Worm (Caenorhabditis elegans) whole organism, early embryonic: ENCODE results near the gene R53.5.

Experiments used
- B0310.2 ChIP-seq: sonication (generic microtip); optimal IDR thresholded peaks from 2 replicates; lab custom pipeline; 2016; ENCODE audit warnings: mild to moderate bottlenecking, missing genetic modification characterization, missing compliant biosample characterization
- F13C5.2 ChIP-seq: sonication (generic microtip); optimal IDR thresholded peaks from 2 replicates; lab custom pipeline; 2017; ENCODE audit warnings: mild to moderate bottlenecking, missing genetic modification characterization, inconsistent platforms, missing compliant biosample characterization
- aly-1 ChIP-seq: sonication (generic microtip); optimal IDR thresholded peaks from 2 replicates; lab custom pipeline; 2016; ENCODE audit warnings: missing genetic modification characterization, missing compliant biosample characterization
- ama-1 ChIP-seq: fragments of 150-350 bp; optimal IDR thresholded peaks from 2 replicates; lab custom pipeline; 2014
- ceh-13 ChIP-seq: fragments of 200-800 bp; sonication (Bioruptor generic); optimal IDR thresholded peaks from 2 replicates; lab custom pipeline; 2018; ENCODE audit warnings: mild to moderate bottlenecking, missing genetic modification characterization, missing compliant biosample characterization
- ceh-36 ChIP-seq: sonication (generic microtip); optimal IDR thresholded peaks from 2 replicates; lab custom pipeline; 2016; ENCODE audit warnings: missing genetic modification characterization, inconsistent platforms, missing compliant biosample characterization
- ets-7 ChIP-seq: sonication (generic microtip); optimal IDR thresholded peaks from 2 replicates; lab custom pipeline; 2016; ENCODE audit warnings: missing genotype, missing genetic modification characterization, missing compliant biosample characterization
- flt-1 ChIP-seq: fragments of 200-800 bp; sonication (Bioruptor generic); IDR thresholded peaks from 2 replicates; pipeline ENCODE4 v1.3.6; 2022; ENCODE audit warnings: missing genetic modification characterization, missing compliant biosample characterization
- hmbx-1 ChIP-seq: sonication (generic microtip); optimal IDR thresholded peaks from 2 replicates; lab custom pipeline; 2016; ENCODE audit warnings: mild to moderate bottlenecking, missing genetic modification characterization, missing compliant biosample characterization
- hmg-4 ChIP-seq: fragments of 200-800 bp; sonication (Bioruptor generic); optimal IDR thresholded peaks from 2 replicates; lab custom pipeline; 2018; ENCODE audit warnings: mild to moderate bottlenecking, missing genetic modification characterization, missing compliant biosample characterization
- hnd-1 ChIP-seq: sonication (generic microtip); optimal IDR thresholded peaks from 2 replicates; lab custom pipeline; 2016; ENCODE audit warnings: missing genetic modification characterization, missing compliant biosample characterization
- pes-1 ChIP-seq: fragments of 200-800 bp; sonication (Bioruptor generic); IDR thresholded peaks from 2 replicates; pipeline ENCODE4 v1.3.6; 2022; ENCODE audit warnings: missing genetic modification reagents, missing genetic modification characterization, missing compliant biosample characterization
- scrt-1 ChIP-seq: fragments of 200-800 bp; sonication (Bioruptor generic); IDR thresholded peaks from 2 replicates; pipeline ENCODE4 v1.3.6; 2022; ENCODE audit warnings: missing genetic modification characterization, missing compliant biosample characterization
- sea-1 ChIP-seq: fragments of 200-800 bp; sonication (Bioruptor generic); conservative IDR thresholded peaks from 2 replicates; pipeline ENCODE4 v1.3.6; 2022; ENCODE audit warnings: missing genetic modification characterization, missing compliant biosample characterization
- tbx-11 ChIP-seq: fragments of 200-800 bp; sonication (Bioruptor generic); IDR thresholded peaks from 2 replicates; pipeline ENCODE4 v1.3.6; 2022; ENCODE audit warnings: missing genetic modification characterization, missing compliant biosample characterization
- tbx-37 ChIP-seq: fragments of 200-800 bp; sonication (Bioruptor generic); conservative IDR thresholded peaks from 2 replicates; pipeline ENCODE4 v1.3.6; 2022; ENCODE audit warnings: missing genetic modification reagents, missing genetic modification characterization, missing compliant biosample characterization
- tra-4 ChIP-seq: sonication (generic microtip); optimal IDR thresholded peaks from 2 replicates; lab custom pipeline; 2017; ENCODE audit warnings: missing genetic modification characterization, missing compliant biosample characterization

Gene R53.5

ce11 chrII:9992474-9992873, 22.2 kb upstream of the R53.5 start:
- TF ChIP-seq sea-1 (no peak), hnd-1 (tag; lab: Kevin White, UChicago) (no peak), tra-4 (no peak), ets-7 (tag; lab: Kevin White, UChicago) (no peak), hmg-4 (GFP tag; lab: Kevin White, UChicago) (no peak)

- TF ChIP-seq hmbx-1 (no peak), pes-1 (GFP tag; lab: Robert Waterston, UW) (no peak), aly-1 (tag; lab: Kevin White, UChicago) (no peak), ceh-13 (GFP tag; lab: Kevin White, UChicago) (no peak), flt-1 (no peak), ceh-36 (tag; lab: Kevin White, UChicago) (no peak), B0310.2 (no peak), tbx-11 (GFP tag; lab: Robert Waterston, UW) (no peak), ets-7 (tag; lab: Kevin White, UChicago) (no peak), F13C5.2 (tag; lab: Kevin White, UChicago) (no peak), hnd-1 (tag; lab: Kevin White, UChicago) (no peak), ama-1 (lab: Kevin White, UChicago) (no peak), sea-1 (no peak), tra-4 (no peak), hmg-4 (GFP tag; lab: Kevin White, UChicago) (no peak), scrt-1 (GFP tag; lab: Robert Waterston, UW) (no peak), tbx-37 (no peak)
Measured at ce11 chrII:9990812-9991211, 20.5 kb upstream of the R53.5 start, which contains the start of gene lec-3. TSS of gene lec-3 (plus strand) at chrII:9991112.

- TF ChIP-seq hmg-4 (GFP tag; lab: Kevin White, UChicago) = no peak
- TF ChIP-seq flt-1 = no peak
- TF ChIP-seq ceh-36 (tag; lab: Kevin White, UChicago) = no peak
- no peak for TF ChIP-seq pes-1 (GFP tag; lab: Robert Waterston, UW)
- no peak for TF ChIP-seq ceh-13 (GFP tag; lab: Kevin White, UChicago)
- TF ChIP-seq sea-1 = no peak
- no peak for TF ChIP-seq tra-4
- no peak for TF ChIP-seq aly-1 (tag; lab: Kevin White, UChicago)
- no peak for TF ChIP-seq hnd-1 (tag; lab: Kevin White, UChicago)
- no peak for TF ChIP-seq scrt-1 (GFP tag; lab: Robert Waterston, UW)
- TF ChIP-seq F13C5.2 (tag; lab: Kevin White, UChicago) = no peak
- no peak for TF ChIP-seq B0310.2
- TF ChIP-seq tbx-11 (GFP tag; lab: Robert Waterston, UW) = no peak
- no peak for TF ChIP-seq ama-1 (lab: Kevin White, UChicago)
- TF ChIP-seq ets-7 (tag; lab: Kevin White, UChicago) = no peak
- TF ChIP-seq hmbx-1 = no peak
- no peak for TF ChIP-seq tbx-37
Measured at ce11 chrII:9989533-9989932, 19.2 kb upstream of the R53.5 start.

- TF ChIP-seq tbx-37 (no peak), tra-4 (no peak), B0310.2 (no peak), F13C5.2 (tag; lab: Kevin White, UChicago) (no peak), sea-1 (no peak), hmg-4 (GFP tag; lab: Kevin White, UChicago) (no peak), ama-1 (lab: Kevin White, UChicago) (no peak), ceh-36 (tag; lab: Kevin White, UChicago) (no peak), pes-1 (GFP tag; lab: Robert Waterston, UW) (no peak), tbx-11 (GFP tag; lab: Robert Waterston, UW) (no peak), flt-1 (no peak), hmbx-1 (no peak), hnd-1 (tag; lab: Kevin White, UChicago) (no peak), scrt-1 (GFP tag; lab: Robert Waterston, UW) (no peak), aly-1 (tag; lab: Kevin White, UChicago) (no peak), ets-7 (tag; lab: Kevin White, UChicago) (no peak), ceh-13 (GFP tag; lab: Kevin White, UChicago) (no peak)
Measured at ce11 chrII:9988620-9989019, 18.3 kb upstream of the R53.5 start.

- TF ChIP-seq hmbx-1 = no peak
- no peak for TF ChIP-seq aly-1 (tag; lab: Kevin White, UChicago)
Measured at ce11 chrII:9986635-9987575, 16.6 kb upstream of the R53.5 start.

- no peak for TF ChIP-seq hnd-1 (tag; lab: Kevin White, UChicago)
- TF ChIP-seq hmg-4 (GFP tag; lab: Kevin White, UChicago) = peak; percentile 47
- TF ChIP-seq sea-1 = no peak
- TF ChIP-seq F13C5.2 (tag; lab: Kevin White, UChicago) = peak; percentile 49
Measured at ce11 chrII:9984866-9985336, 14.6 kb upstream of the R53.5 start.

ce11 chrII:9982437-9982836, 12.1 kb upstream of the R53.5 start:
- no peak for TF ChIP-seq B0310.2
- no peak for TF ChIP-seq tbx-11 (GFP tag; lab: Robert Waterston, UW)
- no peak for TF ChIP-seq ama-1 (lab: Kevin White, UChicago)
- TF ChIP-seq ceh-13 (GFP tag; lab: Kevin White, UChicago) = no peak
- no peak for TF ChIP-seq ets-7 (tag; lab: Kevin White, UChicago)
- no peak for TF ChIP-seq hnd-1 (tag; lab: Kevin White, UChicago)
- TF ChIP-seq F13C5.2 (tag; lab: Kevin White, UChicago) = no peak
- TF ChIP-seq tra-4 = no peak
- TF ChIP-seq tbx-37 = no peak
- no peak for TF ChIP-seq ceh-36 (tag; lab: Kevin White, UChicago)
- no peak for TF ChIP-seq flt-1
- TF ChIP-seq sea-1 = no peak
- TF ChIP-seq aly-1 (tag; lab: Kevin White, UChicago) = no peak
- no peak for TF ChIP-seq scrt-1 (GFP tag; lab: Robert Waterston, UW)
- TF ChIP-seq pes-1 (GFP tag; lab: Robert Waterston, UW) = no peak
